Worm (Caenorhabditis elegans): Measurements from ENCODE around the gene cpg-2.

ce11 chrIII:7068520-7069113 lies 35.2 kb downstream of the cpg-2 start, which contains the start of the genes ubc-18 and R01H2.8:
- TF ChIP-seq cog-1 (tag; optimal IDR thresholded peaks at IDR 0.05) (no peak), klf-2 (GFP tag; conservative IDR thresholded peaks at IDR 0.05) (no peak), T22C8.4 (GFP tag; IDR thresholded peaks at IDR 0.05) (no peak)

Measured in whole organism, midembryonic.